Fruit fly (Drosophila melanogaster) whole organism: Measurements from ENCODE around the gene CG33107.

Source experiments
- CG8478 ChIP-seq: fragments of >200 bp; optimal IDR thresholded peaks from 2 replicates; lab custom pipeline; 2018; ENCODE audit warnings: inconsistent platforms
- Dll ChIP-seq: fragments of >200 bp; optimal IDR thresholded peaks from 2 replicates; lab custom pipeline; 2017
- pan ChIP-seq: fragments of >200 bp; optimal IDR thresholded peaks from 2 replicates; lab custom pipeline; 2017
- psq ChIP-seq: fragments of >200 bp; optimal IDR thresholded peaks from 2 replicates; lab custom pipeline; 2017
- usp ChIP-seq: fragments of >200 bp; optimal IDR thresholded peaks from 2 replicates; lab custom pipeline; 2017; ENCODE audit warnings: missing biosample characterization, missing genetic modification characterization, mixed read lengths

dm6 chr3R:22546017-22546416, 38.5 kb downstream of the CG33107 start:
- TF ChIP-seq psq (lab: Kevin White, UChicago), result no peak
- TF ChIP-seq Dll (lab: Kevin White, UChicago), result no peak
- no peak for TF ChIP-seq usp
- no peak for TF ChIP-seq CG8478 (lab: Kevin White, UChicago)
- TF ChIP-seq pan (lab: Kevin White, UChicago), result no peak
